Worm (Caenorhabditis elegans) whole organism, young adult: ENCODE data around the gene F15G9.2.

ENCODE experiments used
- nhr-27 ChIP-seq: fragments of 200-800 bp; sonication (Bioruptor generic); optimal IDR thresholded peaks from 2 replicates; lab custom pipeline; 2018; ENCODE audit warnings: mild to moderate bottlenecking, missing genetic modification characterization, moderate library complexity, missing compliant biosample characterization
- pha-4 ChIP-seq: fragments of 150-350 bp; sonication (generic microtip); optimal IDR thresholded peaks from 2 replicates; lab custom pipeline; 2014; ENCODE audit warnings: missing biosample characterization, missing genetic modification reagents, missing genetic modification characterization
- snpc-4 ChIP-seq, 5 experiments: fragments of 150-350 bp in 1 of 5; sonication (generic microtip) in 4 of 5; optimal IDR thresholded peaks; 2 replicates each; lab custom pipeline; 2014 to 2018; ENCODE audit warnings: missing genetic modification characterization in 5 of 5, missing biosample characterization in 3 of 5, antibody characterized with exemption in 2 of 5, mild to moderate bottlenecking in 2 of 5, missing compliant biosample characterization in 2 of 5, missing genotype in 2 of 5, moderate library complexity in 2 of 5, missing genetic modification reagents in 1 of 5

DNA sequence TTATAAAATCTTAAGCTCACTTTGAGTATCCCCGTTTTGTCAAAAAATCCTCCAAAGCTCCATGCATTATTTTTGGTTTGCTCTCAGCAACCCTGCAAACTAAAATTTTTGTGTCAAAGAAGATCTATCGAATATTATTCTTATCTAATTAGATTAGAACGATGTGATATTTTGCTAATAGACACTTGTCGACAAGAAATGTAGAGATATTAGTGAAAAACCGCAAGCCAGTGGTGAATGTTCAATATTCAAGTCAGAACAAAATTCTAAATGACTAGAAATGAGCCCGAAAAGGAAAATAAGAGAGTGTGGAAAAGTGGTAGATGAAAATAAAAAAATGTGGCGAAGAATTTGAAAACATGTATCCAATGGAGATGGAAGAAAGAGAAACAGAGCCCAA lies 38.7 kb downstream of the F15G9.2 start, which contains the start of gene C43C3.4:
- TF ChIP-seq pha-4 (tag; lab: Kevin White, UChicago) (no peak), snpc-4 (GFP tag; optimal IDR thresholded peaks at IDR 0.05; lab: Kevin White, UChicago) (no peak), snpc-4 (tag; optimal IDR thresholded peaks at IDR 0.05; lab: Kevin White, UChicago) (no peak), nhr-27 (tag; lab: Kevin White, UChicago) (no peak)
